Worm (Caenorhabditis elegans) whole organism, L4 larva: ENCODE measurements around the gene C03B1.6.

Source experiments
- D1046.2 ChIP-seq: fragments of 200-800 bp; sonication (Bioruptor generic); IDR thresholded peaks from 2 replicates; pipeline ENCODE4 v1.3.6; 2022; ENCODE audit warnings: missing genetic modification characterization, missing compliant biosample characterization
- F44E2.7 ChIP-seq: fragments of 200-800 bp; sonication (Bioruptor generic); IDR thresholded peaks from 2 replicates; pipeline ENCODE4 v2.1.2; 2022; ENCODE audit warnings: missing genetic modification characterization, missing compliant biosample characterization
- T20F7.1 ChIP-seq: fragments of 200-800 bp; sonication (Bioruptor generic); optimal IDR thresholded peaks from 2 replicates; lab custom pipeline; 2018; ENCODE audit warnings: mild to moderate bottlenecking, missing genetic modification characterization, missing compliant biosample characterization
- ceh-28 ChIP-seq: fragments of 150-350 bp; optimal IDR thresholded peaks from 2 replicates; lab custom pipeline; 2014; ENCODE audit warnings: missing biosample characterization, missing genetic modification reagents, missing genetic modification characterization
- ceh-62 ChIP-seq: sonication (generic microtip); optimal IDR thresholded peaks from 2 replicates; lab custom pipeline; 2017; ENCODE audit warnings: missing biosample characterization, missing genetic modification characterization
- hlh-30 ChIP-seq: sonication (generic microtip); optimal IDR thresholded peaks from 2 replicates; lab custom pipeline; 2017; ENCODE audit warnings: antibody characterized with exemption, mild to moderate bottlenecking, missing genetic modification characterization, missing compliant biosample characterization; ENCODE audit not compliant: insufficient read depth
- lin-38 ChIP-seq: fragments of 200-800 bp; sonication (Bioruptor generic); IDR thresholded peaks from 2 replicates; pipeline ENCODE4 v1.3.6; 2022; ENCODE audit warnings: missing genetic modification reagents, missing genetic modification characterization, missing compliant biosample characterization
- mdl-1 ChIP-seq, 2 experiments: fragments of 150-350 bp in 1 of 2; sonication (generic microtip) in 1 of 2; optimal IDR thresholded peaks; 2 replicates each; lab custom pipeline; 2014 to 2017; ENCODE audit warnings: missing biosample characterization in 2 of 2, missing genetic modification characterization in 2 of 2
- mes-2 ChIP-seq: sonication (generic microtip); optimal IDR thresholded peaks from 2 replicates; lab custom pipeline; 2016; ENCODE audit warnings: missing genotype, mild to moderate bottlenecking, missing genetic modification characterization, missing compliant biosample characterization; ENCODE audit not compliant: poor library complexity, severe bottlenecking
- nhr-10 ChIP-seq: fragments of 150-350 bp; optimal IDR thresholded peaks from 2 replicates; lab custom pipeline; 2014; ENCODE audit warnings: missing biosample characterization, missing genetic modification characterization
- nhr-76 ChIP-seq: fragments of 150-350 bp; optimal IDR thresholded peaks from 2 replicates; lab custom pipeline; 2014; ENCODE audit warnings: missing biosample characterization, missing genetic modification characterization
- skn-1 ChIP-seq: fragments of 150-350 bp; optimal IDR thresholded peaks from 2 replicates; lab custom pipeline; 2014; ENCODE audit warnings: missing biosample characterization, missing genetic modification characterization

DNA sequence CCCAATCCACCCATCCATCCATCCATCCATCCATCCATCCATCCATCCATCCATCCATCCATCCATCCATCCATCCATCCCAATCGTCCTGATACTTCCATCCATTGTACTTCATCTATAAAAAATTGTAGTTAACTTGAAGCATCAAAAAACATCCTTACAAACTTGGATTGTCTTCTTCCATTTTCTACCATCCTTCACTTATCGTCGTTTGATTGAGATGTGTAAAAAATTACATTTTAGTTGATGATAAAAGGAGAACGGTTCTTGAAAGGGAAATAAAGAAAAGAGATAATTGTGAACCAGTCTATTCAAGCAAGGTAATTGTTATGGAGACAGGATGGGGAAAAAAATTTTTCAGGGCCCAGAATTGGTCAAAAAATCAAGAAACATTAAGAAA is 7.7 kb downstream of the C03B1.6 start, which contains the start of gene C03B1.10:
- TF ChIP-seq skn-1 (tag; lab: Kevin White, UChicago) (no peak), nhr-10 (tag; lab: Kevin White, UChicago) (no peak), nhr-76 (no peak), T20F7.1 (GFP tag; lab: Kevin White, UChicago) (no peak), D1046.2 (no peak), lin-38 (GFP tag; lab: Robert Waterston, UW) (no peak), mes-2 (tag; lab: Kevin White, UChicago) (no peak), hlh-30 (no peak), mdl-1 (tag; optimal IDR thresholded peaks at IDR 0.05; lab: Kevin White, UChicago) (no peak), F44E2.7 (GFP tag; lab: Robert Waterston, UW) (no peak), ceh-28 (tag; lab: Kevin White, UChicago) (no peak), ceh-62 (tag; lab: Kevin White, UChicago) (no peak)
